Fruit fly (Drosophila melanogaster): Measurements from ENCODE around the gene mRpL13.
A peak's percentile ranks its signal among the peaks of the same experiment; 100 is the strongest.

mRpL13 gene

dm6 chr2L:18858661-18859532, at the start of gene mRpL13, which contains the start of gene CG10602:
Gene mRpL13 (minus strand): TSS chr2L:18859248.
Gene CG10602 (minus strand): TSS chr2L:18859248.
- TF ChIP-seq CG8478 (optimal IDR thresholded peaks at IDR 0.05) (no peak), CTCF (optimal IDR thresholded peaks at IDR 0.05) (peak; percentile 58 to 80)

- TF ChIP-seq CG8478 (optimal IDR thresholded peaks at IDR 0.05), result no peak
- no peak for TF ChIP-seq CTCF (optimal IDR thresholded peaks at IDR 0.05)
Observed at dm6 chr2L:18907491-18907890, 48.4 kb upstream of the mRpL13 start.

- no peak for TF ChIP-seq CG8478 (optimal IDR thresholded peaks at IDR 0.05)
- no peak for TF ChIP-seq CTCF (optimal IDR thresholded peaks at IDR 0.05)
Observed at dm6 chr2L:18906615-18907014, 47.6 kb upstream of the mRpL13 start.

dm6 chr2L:18900976-18901375, 41.9 kb upstream of the mRpL13 start:
- TF ChIP-seq CTCF (optimal IDR thresholded peaks at IDR 0.05) (no peak), CG8478 (optimal IDR thresholded peaks at IDR 0.05) (no peak)

dm6 chr2L:18899862-18900261, 40.8 kb upstream of the mRpL13 start:
- TF ChIP-seq CG8478 (optimal IDR thresholded peaks at IDR 0.05) (no peak), CTCF (optimal IDR thresholded peaks at IDR 0.05) (no peak)

dm6 chr2L:18899254-18899653, 40.2 kb upstream of the mRpL13 start:
- no peak for TF ChIP-seq CTCF (optimal IDR thresholded peaks at IDR 0.05)
- no peak for TF ChIP-seq CG8478 (optimal IDR thresholded peaks at IDR 0.05)

- TF ChIP-seq CTCF (optimal IDR thresholded peaks at IDR 0.05), result no peak
- no peak for TF ChIP-seq CG8478 (optimal IDR thresholded peaks at IDR 0.05)
Observed at dm6 chr2L:18897992-18898391, 38.9 kb upstream of the mRpL13 start.

dm6 chr2L:18896818-18897578, 38.0 kb upstream of the mRpL13 start:
- no peak for TF ChIP-seq CG8478 (optimal IDR thresholded peaks at IDR 0.05)
- TF ChIP-seq CTCF (optimal IDR thresholded peaks at IDR 0.05), result no peak

dm6 chr2L:18896371-18896770, 37.3 kb upstream of the mRpL13 start:
- TF ChIP-seq CG8478 (optimal IDR thresholded peaks at IDR 0.05) (no peak), CTCF (optimal IDR thresholded peaks at IDR 0.05) (no peak)

dm6 chr2L:18894998-18895732, 36.1 kb upstream of the mRpL13 start:
- TF ChIP-seq CTCF (optimal IDR thresholded peaks at IDR 0.05), result no peak
- TF ChIP-seq CG8478 (optimal IDR thresholded peaks at IDR 0.05), result no peak

dm6 chr2L:18890087-18890486, 31.0 kb upstream of the mRpL13 start:
- no peak for TF ChIP-seq CTCF (optimal IDR thresholded peaks at IDR 0.05)
- TF ChIP-seq CG8478 (optimal IDR thresholded peaks at IDR 0.05), result no peak

dm6 chr2L:18889311-18889710, 30.3 kb upstream of the mRpL13 start:
- no peak for TF ChIP-seq CTCF (optimal IDR thresholded peaks at IDR 0.05)
- no peak for TF ChIP-seq CG8478 (optimal IDR thresholded peaks at IDR 0.05)

dm6 chr2L:18886904-18887303, 27.9 kb upstream of the mRpL13 start:
- TF ChIP-seq CTCF (optimal IDR thresholded peaks at IDR 0.05), result no peak

dm6 chr2L:18884783-18885182, 25.7 kb upstream of the mRpL13 start:
- TF ChIP-seq CTCF (optimal IDR thresholded peaks at IDR 0.05) (no peak), CG8478 (optimal IDR thresholded peaks at IDR 0.05) (no peak)

dm6 chr2L:18882734-18883133, 23.7 kb upstream of the mRpL13 start:
- TF ChIP-seq CG8478 (optimal IDR thresholded peaks at IDR 0.05) (no peak), CTCF (optimal IDR thresholded peaks at IDR 0.05) (no peak)
